Fruit fly (Drosophila melanogaster) whole organism, embryonic: ENCODE results near the gene Spase25.

Source experiments
- Aef1 ChIP-seq: fragments of 200-800 bp; sonication (Bioruptor generic); IDR thresholded peaks from 3 replicates; pipeline ENCODE4 v1.3.6; 2022; ENCODE audit warnings: missing biosample characterization, missing genetic modification characterization
- CG12769 ChIP-seq: fragments of 200-800 bp; sonication (Bioruptor generic); optimal IDR thresholded peaks from 2 replicates; lab custom pipeline; 2019; ENCODE audit warnings: missing biosample characterization, mild to moderate bottlenecking, missing genetic modification characterization, moderate library complexity
- CG1529 ChIP-seq: fragments of 200-800 bp; sonication (Bioruptor generic); optimal IDR thresholded peaks from 3 replicates; lab custom pipeline; 2018; ENCODE audit warnings: missing biosample characterization, missing genetic modification characterization
- CG1602 ChIP-seq: fragments of 200-800 bp; sonication (Bioruptor generic); optimal IDR thresholded peaks from 3 replicates; lab custom pipeline; 2016; ENCODE audit warnings: missing biosample characterization, missing genetic modification characterization
- CG17802 ChIP-seq: fragments of 200-800 bp; sonication (Bioruptor generic); optimal IDR thresholded peaks from 2 replicates; lab custom pipeline; 2018; ENCODE audit warnings: missing biosample characterization, mild to moderate bottlenecking, missing genetic modification characterization, moderate library complexity
- CG18764 ChIP-seq: fragments of 200-800 bp; sonication (Bioruptor generic); optimal IDR thresholded peaks from 3 replicates; lab custom pipeline; 2016; ENCODE audit warnings: missing biosample characterization, missing genetic modification characterization
- CG31365 ChIP-seq: fragments of 200-800 bp; sonication (Bioruptor generic); optimal IDR thresholded peaks from 2 replicates; lab custom pipeline; 2018; ENCODE audit warnings: missing biosample characterization, mild to moderate bottlenecking, missing genetic modification characterization
- CG3847 ChIP-seq: fragments of 200-800 bp; sonication (Bioruptor generic); IDR thresholded peaks from 2 replicates; pipeline ENCODE4 v1.3.6; 2022; ENCODE audit warnings: missing biosample characterization, missing genetic modification characterization
- CG4404 ChIP-seq: fragments of 200-800 bp; sonication (Bioruptor generic); IDR thresholded peaks from 2 replicates; pipeline ENCODE4 v1.3.6; 2022; ENCODE audit warnings: missing biosample characterization, missing genetic modification characterization
- CG5953 ChIP-seq: fragments of 200-800 bp; sonication (Bioruptor generic); IDR thresholded peaks from 2 replicates; pipeline ENCODE4 v1.3.6; 2022; ENCODE audit warnings: missing biosample characterization, missing genetic modification characterization
- CG6689 ChIP-seq: fragments of 200-800 bp; sonication (Bioruptor generic); IDR thresholded peaks from 2 replicates; pipeline ENCODE4 v1.3.6; 2022; ENCODE audit warnings: missing biosample characterization, missing genetic modification characterization
- CG7357 ChIP-seq: fragments of 200-800 bp; sonication (Bioruptor generic); IDR thresholded peaks from 3 replicates; pipeline ENCODE4 v1.3.6; 2022; ENCODE audit warnings: missing biosample characterization, missing genetic modification characterization
- CG7556 ChIP-seq: fragments of 200-800 bp; sonication (Bioruptor generic); optimal IDR thresholded peaks from 2 replicates; lab custom pipeline; 2017; ENCODE audit warnings: missing biosample characterization, mild to moderate bottlenecking, missing genetic modification characterization
- CG7745 ChIP-seq: fragments of 200-800 bp; sonication (Bioruptor generic); optimal IDR thresholded peaks from 2 replicates; lab custom pipeline; 2018; ENCODE audit warnings: missing biosample characterization, mild to moderate bottlenecking, missing genetic modification characterization, moderate library complexity
- CG8089 ChIP-seq: fragments of 200-800 bp; sonication (Bioruptor generic); optimal IDR thresholded peaks from 3 replicates; lab custom pipeline; 2016; ENCODE audit warnings: missing biosample characterization, missing genetic modification characterization
- Doc3 ChIP-seq: fragments of 200-800 bp; sonication (Bioruptor generic); IDR thresholded peaks from 3 replicates; pipeline ENCODE4 v1.3.6; 2022; ENCODE audit warnings: missing biosample characterization, missing genetic modification characterization; ENCODE audit not compliant: partially characterized antibody
- Elba2 ChIP-seq: fragments of 200-800 bp; sonication (Bioruptor generic); optimal IDR thresholded peaks from 3 replicates; lab custom pipeline; 2016; ENCODE audit warnings: missing biosample characterization, missing genetic modification characterization
- Ets97D ChIP-seq: fragments of 200-800 bp; sonication (Bioruptor generic); optimal IDR thresholded peaks from 3 replicates; lab custom pipeline; 2016; ENCODE audit warnings: missing biosample characterization, missing genetic modification characterization
- Gsc ChIP-seq: fragments of 200-800 bp; sonication (Bioruptor generic); IDR thresholded peaks from 2 replicates; pipeline ENCODE4 v1.3.6; 2022; ENCODE audit warnings: missing biosample characterization, missing genetic modification characterization
- Kr ChIP-seq: fragments of 200-800 bp; sonication (Bioruptor generic); optimal IDR thresholded peaks from 2 replicates; lab custom pipeline; 2017; ENCODE audit warnings: missing biosample characterization, mild to moderate bottlenecking, missing genetic modification characterization
- Mrtf ChIP-seq: fragments of 200-800 bp; sonication (Bioruptor generic); IDR thresholded peaks from 3 replicates; pipeline ENCODE4 v1.3.6; 2022; ENCODE audit warnings: missing biosample characterization, missing genetic modification characterization
- Nf-YA ChIP-seq: fragments of 200-800 bp; sonication (Bioruptor generic); IDR thresholded peaks from 2 replicates; pipeline ENCODE4 v1.3.6; 2022; ENCODE audit warnings: missing biosample characterization, missing genetic modification characterization
- Scr ChIP-seq: fragments of 200-800 bp; sonication (Bioruptor generic); IDR thresholded peaks from 2 replicates; pipeline ENCODE4 v1.3.6; 2022; ENCODE audit warnings: missing biosample characterization, missing genetic modification characterization; ENCODE audit not compliant: partially characterized antibody
- Six4 ChIP-seq: fragments of 200-800 bp; sonication (Bioruptor generic); optimal IDR thresholded peaks from 2 replicates; lab custom pipeline; 2016; ENCODE audit warnings: missing biosample characterization, missing genetic modification characterization
- Sox102F ChIP-seq: fragments of 200-800 bp; sonication (Bioruptor generic); optimal IDR thresholded peaks from 2 replicates; lab custom pipeline; 2018; ENCODE audit warnings: missing biosample characterization, mild to moderate bottlenecking, missing genetic modification characterization, moderate library complexity
- Spps ChIP-seq: fragments of 200-800 bp; sonication (Bioruptor generic); optimal IDR thresholded peaks from 2 replicates; lab custom pipeline; 2018; ENCODE audit warnings: missing biosample characterization, mild to moderate bottlenecking, missing genetic modification characterization
- Sry-δ ChIP-seq: fragments of 200-800 bp; sonication (Bioruptor generic); optimal IDR thresholded peaks from 2 replicates; lab custom pipeline; 2016; ENCODE audit warnings: missing biosample characterization, missing genetic modification characterization
- Taf1 ChIP-seq: fragments of 200-800 bp; sonication (Bioruptor generic); IDR thresholded peaks from 2 replicates; pipeline ENCODE4 v1.3.6; 2022; ENCODE audit warnings: missing biosample characterization, missing genetic modification characterization
- YL-1 ChIP-seq: fragments of 200-800 bp; sonication (Bioruptor generic); optimal IDR thresholded peaks from 3 replicates; lab custom pipeline; 2017; ENCODE audit warnings: missing biosample characterization, mild to moderate bottlenecking, missing genetic modification characterization
- ab ChIP-seq: fragments of 200-800 bp; sonication (Bioruptor generic); optimal IDR thresholded peaks from 2 replicates; lab custom pipeline; 2016; ENCODE audit warnings: missing biosample characterization, missing genetic modification characterization
- ac ChIP-seq: fragments of 200-800 bp; sonication (Bioruptor generic); optimal IDR thresholded peaks from 3 replicates; lab custom pipeline; 2017; ENCODE audit warnings: missing biosample characterization, mild to moderate bottlenecking, missing genetic modification characterization
- aop ChIP-seq: fragments of 200-800 bp; sonication (Bioruptor generic); IDR thresholded peaks from 2 replicates; pipeline ENCODE4 v1.3.6; 2022; ENCODE audit warnings: missing biosample characterization, missing genetic modification characterization
- bcd ChIP-seq: fragments of 200-800 bp; sonication (Bioruptor generic); optimal IDR thresholded peaks from 2 replicates; lab custom pipeline; 2017; ENCODE audit warnings: missing biosample characterization, mild to moderate bottlenecking, missing genetic modification characterization
- crp ChIP-seq, 2 experiments: fragments of 200-800 bp; sonication (Bioruptor generic); optimal IDR thresholded peaks; 2 replicates in 1 of 2; 3 replicates in 1 of 2; lab custom pipeline; 2017; ENCODE audit warnings: missing biosample characterization in 2 of 2, missing genetic modification characterization in 2 of 2, mild to moderate bottlenecking in 1 of 2, moderate library complexity in 1 of 2
- fd3F ChIP-seq: fragments of 200-800 bp; sonication (Bioruptor generic); optimal IDR thresholded peaks from 2 replicates; lab custom pipeline; 2018; ENCODE audit warnings: missing biosample characterization, mild to moderate bottlenecking, missing genetic modification characterization, moderate library complexity
- grn ChIP-seq: fragments of 200-800 bp; sonication (Bioruptor generic); optimal IDR thresholded peaks from 3 replicates; lab custom pipeline; 2017; ENCODE audit warnings: missing biosample characterization, missing genetic modification characterization
- gsb ChIP-seq: fragments of 200-800 bp; sonication (Bioruptor generic); IDR thresholded peaks from 2 replicates; pipeline ENCODE4 v1.3.6; 2022; ENCODE audit warnings: missing biosample characterization, missing genetic modification characterization
- hbn ChIP-seq: fragments of 200-800 bp; sonication (Bioruptor generic); IDR thresholded peaks from 2 replicates; pipeline ENCODE4 v1.3.6; 2022; ENCODE audit warnings: missing biosample characterization, missing genetic modification characterization; ENCODE audit not compliant: partially characterized antibody
- hkb ChIP-seq, 2 experiments: fragments of 200-800 bp in 1 of 2; fragments of >200 bp in 1 of 2; sonication (Bioruptor generic) in 1 of 2; IDR thresholded peaks in 1 of 2; optimal IDR thresholded peaks in 1 of 2; 2 replicates each; pipeline versions ENCODE4 v1.3.6 to Lab custom; 2017 to 2022; ENCODE audit warnings: missing biosample characterization in 1 of 2, missing genetic modification characterization in 1 of 2
- insv ChIP-seq, 2 experiments: fragments of 200-800 bp; sonication (Bioruptor generic); optimal IDR thresholded peaks; 3 replicates each; lab custom pipeline; 2016 to 2018; ENCODE audit warnings: missing biosample characterization in 2 of 2, missing genetic modification characterization in 2 of 2
- jigr1 ChIP-seq: fragments of 200-800 bp; sonication (Bioruptor generic); IDR thresholded peaks from 3 replicates; pipeline ENCODE4 v1.3.6; 2022; ENCODE audit warnings: missing biosample characterization, missing genetic modification characterization
- jing ChIP-seq: fragments of 200-800 bp; sonication (Bioruptor generic); optimal IDR thresholded peaks from 2 replicates; lab custom pipeline; 2018; ENCODE audit warnings: missing biosample characterization, mild to moderate bottlenecking, missing genetic modification characterization
- kah ChIP-seq: fragments of 200-800 bp; sonication (Bioruptor generic); optimal IDR thresholded peaks from 2 replicates; lab custom pipeline; 2018; ENCODE audit warnings: missing biosample characterization, mild to moderate bottlenecking, missing genetic modification characterization
- kay ChIP-seq: fragments of 200-800 bp; sonication (Bioruptor generic); optimal IDR thresholded peaks from 2 replicates; lab custom pipeline; 2016; ENCODE audit warnings: missing biosample characterization, missing genetic modification characterization
- lola ChIP-seq, 3 experiments: fragments of >200 bp in 2 of 3; fragments of 200-800 bp in 1 of 3; sonication (Bioruptor generic) in 1 of 3; optimal IDR thresholded peaks; 2 replicates each; lab custom pipeline; 2017 to 2019; ENCODE audit warnings: missing biosample characterization in 3 of 3, missing genetic modification characterization in 3 of 3, mild to moderate bottlenecking in 1 of 3, moderate library complexity in 1 of 3
- onecut ChIP-seq: fragments of 200-800 bp; sonication (Bioruptor generic); IDR thresholded peaks from 2 replicates; pipeline ENCODE4 v1.3.6; 2022; ENCODE audit warnings: missing biosample characterization, missing genetic modification characterization
- peb ChIP-seq: fragments of 200-800 bp; sonication (Bioruptor generic); IDR thresholded peaks from 2 replicates; pipeline ENCODE4 v1.3.6; 2022; ENCODE audit warnings: missing biosample characterization, missing genetic modification characterization
- tap ChIP-seq: fragments of 200-800 bp; optimal IDR thresholded peaks from 3 replicates; lab custom pipeline; 2019; ENCODE audit warnings: missing biosample characterization, mild to moderate bottlenecking, missing genetic modification characterization, moderate library complexity
- tx ChIP-seq: fragments of 200-800 bp; sonication (Bioruptor generic); optimal IDR thresholded peaks from 2 replicates; lab custom pipeline; 2016; ENCODE audit warnings: missing biosample characterization, missing genetic modification characterization
- wdn ChIP-seq: fragments of 200-800 bp; sonication (Bioruptor generic); IDR thresholded peaks from 2 replicates; pipeline ENCODE4 v1.3.6; 2022; ENCODE audit warnings: missing biosample characterization, missing genetic modification characterization
- zen2 ChIP-seq: fragments of 200-800 bp; sonication (Bioruptor generic); IDR thresholded peaks from 3 replicates; pipeline ENCODE4 v1.3.6; 2022; ENCODE audit warnings: missing biosample characterization, missing genetic modification characterization; ENCODE audit not compliant: partially characterized antibody

The Spase25 gene

dm6 chrX:11499454-11499853 is 14.4 kb downstream of the Spase25 start (continued):
- TF ChIP-seq CG6689 (peak; percentile 59), Nf-YA (GFP tag; lab: Robert Waterston, UW) (no peak), Kr (GFP tag; lab: Kevin White, UChicago) (no peak), CG12769 (peak; percentile 42), peb (GFP tag; lab: Robert Waterston, UW) (no peak), CG17802 (tag; lab: Kevin White, UChicago) (peak; percentile 23), hbn (GFP tag; lab: Robert Waterston, UW) (no peak), CG1529 (GFP tag; lab: Kevin White, UChicago) (peak; percentile 35), jigr1 (GFP tag; lab: Robert Waterston, UW) (no peak), CG7357 (GFP tag; lab: Robert Waterston, UW) (0 out of 3 replicates have a peak, but pooled peaks have one; percentile 21), CG18764 (GFP tag; lab: Kevin White, UChicago) (peak; percentile 18), Gsc (GFP tag; lab: Robert Waterston, UW) (no peak), Elba2 (GFP tag; lab: Kevin White, UChicago) (no peak), CG31365 (tag; lab: Kevin White, UChicago) (no peak), bcd (GFP tag; lab: Kevin White, UChicago) (peak; percentile 33), Sox102F (GFP tag; lab: Kevin White, UChicago) (peak; percentile 75), Ets97D (GFP tag; lab: Kevin White, UChicago) (no peak), CG7745 (tag; lab: Kevin White, UChicago) (no peak), Six4 (GFP tag; lab: Kevin White, UChicago) (peak; percentile 46), CG8089 (GFP tag; lab: Kevin White, UChicago) (no peak), ac (GFP tag; lab: Kevin White, UChicago) (no peak), zen2 (GFP tag; lab: Robert Waterston, UW) (no peak), lola (GFP tag; optimal IDR thresholded peaks at IDR 0.05; lab: Kevin White, UChicago) (no peak), Taf1 (no peak), CG1602 (GFP tag; lab: Kevin White, UChicago) (peak; percentile 29), kay (GFP tag; lab: Kevin White, UChicago) (no peak), ab (GFP tag; lab: Kevin White, UChicago) (no peak), CG3847 (no peak), Doc3 (GFP tag; lab: Robert Waterston, UW) (no peak), tx (GFP tag; lab: Kevin White, UChicago) (no peak), grn (GFP tag; lab: Kevin White, UChicago) (no peak), CG7556 (GFP tag; lab: Kevin White, UChicago) (no peak), Aef1 (GFP tag; lab: Robert Waterston, UW) (no peak), Scr (no peak), YL-1 (GFP tag; lab: Kevin White, UChicago) (no peak), insv (GFP tag; optimal IDR thresholded peaks at IDR 0.05; lab: Kevin White, UChicago) (no peak), onecut (GFP tag; lab: Robert Waterston, UW) (0 out of 2 replicates have a peak, but pooled peaks have one; percentile 22), kah (GFP tag; lab: Kevin White, UChicago) (no peak), Mrtf (GFP tag; lab: Robert Waterston, UW) (peak; percentile 43; the same call in 1 of the 3 replicates), CG5953 (GFP tag; lab: Robert Waterston, UW) (no peak), Sry-δ (GFP tag; lab: Kevin White, UChicago) (peak; percentile 11), aop (GFP tag; lab: Robert Waterston, UW) (no peak), wdn (no peak), hkb (optimal IDR thresholded peaks at IDR 0.05; lab: Kevin White, UChicago) (no peak), hkb (GFP tag; IDR thresholded peaks at IDR 0.05; lab: Robert Waterston, UW) (peak; percentile 51; the same call in 1 of the 2 replicates), crp (GFP tag; optimal IDR thresholded peaks at IDR 0.05; lab: Kevin White, UChicago) (no peak), Spps (tag; lab: Kevin White, UChicago) (no peak), gsb (GFP tag; lab: Robert Waterston, UW) (no peak), tap (tag; lab: Kevin White, UChicago) (no peak), CG4404 (GFP tag; lab: Robert Waterston, UW) (no peak), jing (no peak), fd3F (no peak)
